Worm (Caenorhabditis elegans) whole organism, L3 larva: Measurements from ENCODE around the gene C17G10.10.

ENCODE experiments used
- ama-1 ChIP-seq: fragments of 150-350 bp; optimal IDR thresholded peaks from 2 replicates; lab custom pipeline; 2018
- nhr-12 ChIP-seq: fragments of 150-350 bp; optimal IDR thresholded peaks from 2 replicates; lab custom pipeline; 2014; ENCODE audit warnings: missing biosample characterization, missing genetic modification characterization
- pha-4 ChIP-seq: fragments of 150-350 bp; optimal IDR thresholded peaks from 2 replicates; lab custom pipeline; 2014; ENCODE audit warnings: missing biosample characterization, missing genetic modification reagents, missing genetic modification characterization

ce11 chrII:5549746-5550145, 49.4 kb downstream of the C17G10.10 start, which contains the start of gene C17C3.6:
- TF ChIP-seq ama-1 (lab: Kevin White, UChicago) (no peak), nhr-12 (tag; lab: Kevin White, UChicago) (no peak), pha-4 (tag; lab: Kevin White, UChicago) (no peak)
